Worm (Caenorhabditis elegans) whole organism, midembryonic: ENCODE measurements around the gene Y38F1A.7.

ENCODE experiments used
- T22C8.4 ChIP-seq: fragments of 200-800 bp; sonication (Bioruptor generic); IDR thresholded peaks from 2 replicates; pipeline ENCODE4 v1.3.6; 2022; ENCODE audit warnings: missing genetic modification characterization, missing compliant biosample characterization
- cog-1 ChIP-seq: sonication (generic microtip); optimal IDR thresholded peaks from 2 replicates; lab custom pipeline; 2016; ENCODE audit warnings: missing genetic modification characterization, missing compliant biosample characterization
- flt-1 ChIP-seq: fragments of 200-800 bp; sonication (Bioruptor generic); IDR thresholded peaks from 2 replicates; pipeline ENCODE4 v1.3.6; 2022; ENCODE audit warnings: missing genetic modification characterization, missing compliant biosample characterization
- klf-2 ChIP-seq: fragments of 200-800 bp; sonication (Bioruptor generic); conservative IDR thresholded peaks from 2 replicates; pipeline ENCODE4 v1.3.6; 2022; ENCODE audit warnings: missing genetic modification reagents, missing genetic modification characterization, missing compliant biosample characterization
- med-1 ChIP-seq: sonication (generic microtip); optimal IDR thresholded peaks from 2 replicates; lab custom pipeline; 2017; ENCODE audit warnings: missing genetic modification characterization, mild to moderate bottlenecking, missing compliant biosample characterization, antibody characterized with exemption, missing genetic modification reagents; ENCODE audit not compliant: insufficient read depth
- tab-1 ChIP-seq: fragments of 200-800 bp; sonication (Bioruptor generic); IDR thresholded peaks from 2 replicates; pipeline ENCODE4 v1.3.6; 2022; ENCODE audit warnings: missing genetic modification characterization, missing compliant biosample characterization
- ztf-29 ChIP-seq: fragments of 200-800 bp; sonication (Bioruptor generic); IDR thresholded peaks from 2 replicates; pipeline ENCODE4 v1.3.6; 2022; ENCODE audit warnings: missing genetic modification reagents, missing genetic modification characterization, missing compliant biosample characterization

- TF ChIP-seq T22C8.4 (GFP tag; lab: Robert Waterston, UW) (no peak), tab-1 (GFP tag; lab: Robert Waterston, UW) (0 out of 2 replicates have a peak, but pooled peaks have one; percentile 45), med-1 (GFP tag; lab: Kevin White, UChicago) (no peak), ztf-29 (GFP tag; lab: Robert Waterston, UW) (no peak), flt-1 (GFP tag; lab: Robert Waterston, UW) (no peak), klf-2 (GFP tag; lab: Robert Waterston, UW) (no peak), cog-1 (tag; lab: Kevin White, UChicago) (no peak)
Measured at ce11 chrII:12984709-12985108, 12.9 kb downstream of the Y38F1A.7 start.
